Worm (Caenorhabditis elegans): Measurements from ENCODE around the gene unc-130.

- TF ChIP-seq W03F9.2 (tag; optimal IDR thresholded peaks at IDR 0.05) = no peak
- no peak for TF ChIP-seq him-1 (tag; optimal IDR thresholded peaks at IDR 0.05)
These were observed 30.5 kb downstream of the unc-130 start, which contains the start of gene T24F1.7 for ce11 chrII:11312223-11312622.
